Worm (Caenorhabditis elegans) whole organism, young adult: ENCODE measurements around the gene gst-9.

Experiments
- K12H6.12 ChIP-seq: fragments of 200-800 bp; sonication (Bioruptor generic); optimal IDR thresholded peaks from 2 replicates; lab custom pipeline; 2018; ENCODE audit warnings: mild to moderate bottlenecking, missing genetic modification characterization, missing compliant biosample characterization
- ZK185.1 ChIP-seq: sonication (generic microtip); optimal IDR thresholded peaks from 2 replicates; lab custom pipeline; 2016; ENCODE audit warnings: mild to moderate bottlenecking, missing genetic modification characterization, missing compliant biosample characterization; ENCODE audit not compliant: poor library complexity, severe bottlenecking
- akir-1 ChIP-seq: fragments of 200-800 bp; sonication (Bioruptor generic); optimal IDR thresholded peaks from 2 replicates; lab custom pipeline; 2018; ENCODE audit warnings: mild to moderate bottlenecking, missing genetic modification characterization, moderate library complexity, missing compliant biosample characterization
- ceh-27 ChIP-seq: fragments of 200-800 bp; sonication (Bioruptor generic); optimal IDR thresholded peaks from 2 replicates; lab custom pipeline; 2018; ENCODE audit warnings: mild to moderate bottlenecking, missing genetic modification characterization, moderate library complexity, missing compliant biosample characterization
- dpff-1 ChIP-seq: sonication (generic microtip); optimal IDR thresholded peaks from 2 replicates; lab custom pipeline; 2017; ENCODE audit warnings: mild to moderate bottlenecking, missing genetic modification characterization, missing compliant biosample characterization
- egl-18 ChIP-seq: fragments of 200-800 bp; sonication (Bioruptor generic); IDR thresholded peaks from 2 replicates; pipeline ENCODE4 v1.3.6; 2022; ENCODE audit warnings: missing genetic modification reagents, missing genetic modification characterization, missing compliant biosample characterization
- egrh-3 ChIP-seq: fragments of 200-800 bp; sonication (Bioruptor generic); IDR thresholded peaks from 2 replicates; pipeline ENCODE4 v1.3.6; 2022; ENCODE audit warnings: missing genetic modification reagents, missing genetic modification characterization, missing compliant biosample characterization
- hsf-1 ChIP-seq: fragments of 200-800 bp; sonication (Bioruptor generic); IDR thresholded peaks from 2 replicates; pipeline ENCODE4 v1.3.6; 2022; ENCODE audit warnings: missing genetic modification reagents, missing genetic modification characterization, missing compliant biosample characterization
- let-607 ChIP-seq, 2 experiments: fragments of 200-800 bp in 1 of 2; sonication (Bioruptor generic) in 1 of 2; sonication (generic microtip) in 1 of 2; optimal IDR thresholded peaks; 2 replicates each; lab custom pipeline; 2016 to 2018; ENCODE audit warnings: mild to moderate bottlenecking in 2 of 2, missing compliant biosample characterization in 2 of 2, missing genetic modification characterization in 2 of 2, moderate library complexity in 2 of 2, missing genotype in 1 of 2
- nhr-179 ChIP-seq: sonication (generic microtip); optimal IDR thresholded peaks from 2 replicates; lab custom pipeline; 2016; ENCODE audit warnings: mild to moderate bottlenecking, missing genetic modification characterization, missing compliant biosample characterization
- snpc-4 ChIP-seq, 5 experiments: fragments of 150-350 bp in 1 of 5; sonication (generic microtip) in 4 of 5; optimal IDR thresholded peaks; 2 replicates each; lab custom pipeline; 2014 to 2018; ENCODE audit warnings: missing genetic modification characterization in 5 of 5, missing biosample characterization in 3 of 5, antibody characterized with exemption in 2 of 5, mild to moderate bottlenecking in 2 of 5, missing compliant biosample characterization in 2 of 5, missing genotype in 2 of 5, moderate library complexity in 2 of 5, missing genetic modification reagents in 1 of 5
- ztf-18 ChIP-seq: sonication (generic microtip); optimal IDR thresholded peaks from 2 replicates; lab custom pipeline; 2016; ENCODE audit warnings: missing genotype, mild to moderate bottlenecking, missing genetic modification characterization, missing compliant biosample characterization

ce11 chrII:4871834-4872233 lies 19.6 kb upstream of the gst-9 start:
- TF ChIP-seq ztf-18 (tag; lab: Kevin White, UChicago): no peak
- no peak for TF ChIP-seq let-607 (tag; optimal IDR thresholded peaks at IDR 0.05; lab: Kevin White, UChicago)
- TF ChIP-seq dpff-1 (tag; lab: Kevin White, UChicago): no peak
- TF ChIP-seq ceh-27 (GFP tag; lab: Kevin White, UChicago): no peak
- no peak for TF ChIP-seq snpc-4 (GFP tag; optimal IDR thresholded peaks at IDR 0.05; lab: Kevin White, UChicago)
- no peak for TF ChIP-seq snpc-4 (tag; optimal IDR thresholded peaks at IDR 0.05; lab: Kevin White, UChicago)
- TF ChIP-seq nhr-179 (tag; lab: Kevin White, UChicago): no peak
- no peak for TF ChIP-seq hsf-1 (GFP tag; lab: Robert Waterston, UW)
- TF ChIP-seq K12H6.12 (tag; lab: Kevin White, UChicago): no peak
- no peak for TF ChIP-seq ZK185.1 (tag; lab: Kevin White, UChicago)
- no peak for TF ChIP-seq egrh-3
- no peak for TF ChIP-seq egl-18 (GFP tag; lab: Robert Waterston, UW)
- no peak for TF ChIP-seq akir-1 (GFP tag; lab: Kevin White, UChicago)
